Fruit fly (Drosophila melanogaster): ENCODE results near the gene CG46412.
A peak's percentile ranks its signal among the peaks of the same experiment; 100 is the strongest.

Gene CG46412

dm6 chr3L:11556637-11557036, 7.2 kb downstream of the CG46412 start:
- TF ChIP-seq CG8478 (optimal IDR thresholded peaks at IDR 0.05) = no peak
- no peak for TF ChIP-seq CTCF (optimal IDR thresholded peaks at IDR 0.05)

dm6 chr3L:11555662-11556460, 8.0 kb downstream of the CG46412 start:
- TF ChIP-seq CG8478 (optimal IDR thresholded peaks at IDR 0.05) (no peak), CTCF (optimal IDR thresholded peaks at IDR 0.05) (no peak)

- TF ChIP-seq CG8478 (optimal IDR thresholded peaks at IDR 0.05) (no peak), CTCF (optimal IDR thresholded peaks at IDR 0.05) (peak in 1 of 2 experiments; percentile 15)
Observed at dm6 chr3L:11554796-11555195, 9.1 kb downstream of the CG46412 start.

- TF ChIP-seq CTCF (optimal IDR thresholded peaks at IDR 0.05) (no peak), CG8478 (optimal IDR thresholded peaks at IDR 0.05) (no peak)
Observed at dm6 chr3L:11554338-11554737, 9.5 kb downstream of the CG46412 start.

dm6 chr3L:11553672-11554068, 10.2 kb downstream of the CG46412 start:
- TF ChIP-seq CTCF (optimal IDR thresholded peaks at IDR 0.05) = no peak
- no peak for TF ChIP-seq CG8478 (optimal IDR thresholded peaks at IDR 0.05)

dm6 chr3L:11552996-11553671, 10.7 kb downstream of the CG46412 start:
- TF ChIP-seq CG8478 (optimal IDR thresholded peaks at IDR 0.05) = no peak
- no peak for TF ChIP-seq CTCF (optimal IDR thresholded peaks at IDR 0.05)

dm6 chr3L:11551949-11552348, 11.9 kb downstream of the CG46412 start:
- TF ChIP-seq CG8478 (optimal IDR thresholded peaks at IDR 0.05) = no peak
- TF ChIP-seq CTCF (optimal IDR thresholded peaks at IDR 0.05) = no peak

dm6 chr3L:11550359-11551056, 13.4 kb downstream of the CG46412 start:
- no peak for TF ChIP-seq CG8478 (optimal IDR thresholded peaks at IDR 0.05)
- TF ChIP-seq CTCF (optimal IDR thresholded peaks at IDR 0.05) = no peak

- TF ChIP-seq CTCF (optimal IDR thresholded peaks at IDR 0.05) (no peak), CG8478 (optimal IDR thresholded peaks at IDR 0.05) (no peak)
Observed at dm6 chr3L:11549432-11549831, 14.4 kb downstream of the CG46412 start.

dm6 chr3L:11548009-11548408, 15.9 kb downstream of the CG46412 start:
- TF ChIP-seq CTCF (optimal IDR thresholded peaks at IDR 0.05) (no peak), CG8478 (optimal IDR thresholded peaks at IDR 0.05) (no peak)

dm6 chr3L:11547302-11547994, 16.4 kb downstream of the CG46412 start:
- TF ChIP-seq CG8478 (optimal IDR thresholded peaks at IDR 0.05) (no peak), CTCF (optimal IDR thresholded peaks at IDR 0.05) (no peak)

dm6 chr3L:11543681-11544299, 20.1 kb downstream of the CG46412 start:
- TF ChIP-seq CG8478 (optimal IDR thresholded peaks at IDR 0.05) (no peak), CTCF (optimal IDR thresholded peaks at IDR 0.05) (no peak)

dm6 chr3L:11542948-11543347, 20.9 kb downstream of the CG46412 start:
- TF ChIP-seq CG8478 (optimal IDR thresholded peaks at IDR 0.05) = no peak
- no peak for TF ChIP-seq CTCF (optimal IDR thresholded peaks at IDR 0.05)

- TF ChIP-seq CTCF (optimal IDR thresholded peaks at IDR 0.05) (no peak), CG8478 (optimal IDR thresholded peaks at IDR 0.05) (no peak)
Observed at dm6 chr3L:11542437-11542836, 21.4 kb downstream of the CG46412 start.

dm6 chr3L:11540330-11540702, 23.6 kb downstream of the CG46412 start:
- TF ChIP-seq CG8478 (optimal IDR thresholded peaks at IDR 0.05) = no peak
- no peak for TF ChIP-seq CTCF (optimal IDR thresholded peaks at IDR 0.05)
